Worm (Caenorhabditis elegans): Measurements from ENCODE around the gene Y47A7.2.

- TF ChIP-seq ama-1 (optimal IDR thresholded peaks at IDR 0.05) (no peak), flt-1 (GFP tag; IDR thresholded peaks at IDR 0.05) (no peak), scrt-1 (GFP tag; IDR thresholded peaks at IDR 0.05) (no peak), hmg-4 (GFP tag; optimal IDR thresholded peaks at IDR 0.05) (no peak), tbx-11 (GFP tag; IDR thresholded peaks at IDR 0.05) (no peak), F13C5.2 (tag; optimal IDR thresholded peaks at IDR 0.05) (no peak)
These were observed 30.4 kb upstream of the Y47A7.2 start for ce11 chrV:5228513-5228912.

All from whole organism, early embryonic.